Worm (Caenorhabditis elegans): Measurements from ENCODE around the gene ostb-1.

ostb-1 gene

ce11 chrII:7901990-7902389, 37.7 kb downstream of the ostb-1 start:
- TF ChIP-seq nhr-67 (tag; optimal IDR thresholded peaks at IDR 0.05) (no peak), aly-2 (tag; optimal IDR thresholded peaks at IDR 0.05) (no peak)

ce11 chrII:7907539-7907997, 43.3 kb downstream of the ostb-1 start, which contains the start of gene best-23:
best-23 (minus strand) TSS chrII:7907589.
- no peak for TF ChIP-seq ceh-16 (tag; optimal IDR thresholded peaks at IDR 0.05)
- TF ChIP-seq nfya-1 (tag; optimal IDR thresholded peaks at IDR 0.05; ENCODE audit: insufficient read depth), result peak; percentile 9

ce11 chrII:7911015-7911414, 46.7 kb downstream of the ostb-1 start, which contains the start of gene ZK675.4:
ZK675.4 (plus strand) TSS chrII:7911315.
- TF ChIP-seq hmg-11 (tag; optimal IDR thresholded peaks at IDR 0.05), result no peak
- TF ChIP-seq nhr-76 (tag; optimal IDR thresholded peaks at IDR 0.05), result no peak
- no peak for TF ChIP-seq lin-15B (tag; optimal IDR thresholded peaks at IDR 0.05)
- no peak for TF ChIP-seq daf-12 (tag; optimal IDR thresholded peaks at IDR 0.05)
- TF ChIP-seq lin-39 (tag; optimal IDR thresholded peaks at IDR 0.05), result no peak
- TF ChIP-seq nhr-25 (tag; optimal IDR thresholded peaks at IDR 0.05), result no peak
- no peak for TF ChIP-seq unc-62 (GFP tag; optimal IDR thresholded peaks at IDR 0.05)
- TF ChIP-seq nhr-28 (tag; optimal IDR thresholded peaks at IDR 0.05), result no peak
- TF ChIP-seq mdl-1 (tag; optimal IDR thresholded peaks at IDR 0.05), result no peak
- no peak for TF ChIP-seq ZK546.5 (tag; optimal IDR thresholded peaks at IDR 0.05)
- TF ChIP-seq lsy-12 (tag; optimal IDR thresholded peaks at IDR 0.05), result no peak
- TF ChIP-seq sea-2 (GFP tag; optimal IDR thresholded peaks at IDR 0.05), result no peak
- no peak for TF ChIP-seq zag-1 (tag; optimal IDR thresholded peaks at IDR 0.05)
- no peak for TF ChIP-seq ceh-9 (tag; optimal IDR thresholded peaks at IDR 0.05)
- no peak for TF ChIP-seq ama-1 (optimal IDR thresholded peaks at IDR 0.05)
- TF ChIP-seq elt-3 (tag; optimal IDR thresholded peaks at IDR 0.05), result no peak
- no peak for TF ChIP-seq aly-2 (tag; optimal IDR thresholded peaks at IDR 0.05)
- no peak for TF ChIP-seq elt-1 (tag; optimal IDR thresholded peaks at IDR 0.05)
- no peak for TF ChIP-seq nhr-77 (tag; optimal IDR thresholded peaks at IDR 0.05)

Data from whole organism, L3 larva.